Worm (Caenorhabditis elegans): ENCODE data around the gene sdz-18.

Gene sdz-18

ce11 chrII:1744183-1744582, 37.9 kb upstream of the sdz-18 start, which contains the start of gene clec-19:
TSS of gene clec-19 (plus strand) at chrII:1744483.
- no peak for TF ChIP-seq pqm-1 (tag; optimal IDR thresholded peaks at IDR 0.05)
- no peak for TF ChIP-seq unc-55 (GFP tag; optimal IDR thresholded peaks at IDR 0.05)
- TF ChIP-seq ceh-48 (tag; optimal IDR thresholded peaks at IDR 0.05), result no peak
- TF ChIP-seq pat-9 (tag; optimal IDR thresholded peaks at IDR 0.05), result no peak
- no peak for TF ChIP-seq hlh-8 (tag; optimal IDR thresholded peaks at IDR 0.05)
- TF ChIP-seq ztf-16 (tag; optimal IDR thresholded peaks at IDR 0.05), result no peak
- TF ChIP-seq rnt-1 (tag; optimal IDR thresholded peaks at IDR 0.05), result no peak
- TF ChIP-seq elt-2 (tag; optimal IDR thresholded peaks at IDR 0.05), result no peak
- TF ChIP-seq che-1 (tag; optimal IDR thresholded peaks at IDR 0.05), result no peak
- TF ChIP-seq fkh-10 (GFP tag; optimal IDR thresholded peaks at IDR 0.05), result no peak
- no peak for TF ChIP-seq elt-4 (tag; optimal IDR thresholded peaks at IDR 0.05)
- no peak for TF ChIP-seq ref-2 (tag; optimal IDR thresholded peaks at IDR 0.05)
- no peak for TF ChIP-seq pax-1 (tag; optimal IDR thresholded peaks at IDR 0.05)
- no peak for TF ChIP-seq Y22D7AL.16 (tag; optimal IDR thresholded peaks at IDR 0.05)
- no peak for TF ChIP-seq gmeb-2 (tag; optimal IDR thresholded peaks at IDR 0.05)
- no peak for TF ChIP-seq ama-1 (optimal IDR thresholded peaks at IDR 0.05)
- TF ChIP-seq odd-2 (tag; optimal IDR thresholded peaks at IDR 0.05), result no peak
- TF ChIP-seq tbx-7 (tag; optimal IDR thresholded peaks at IDR 0.05), result no peak
- no peak for TF ChIP-seq C38D4.7 (GFP tag; optimal IDR thresholded peaks at IDR 0.05)
- TF ChIP-seq ets-4 (tag; optimal IDR thresholded peaks at IDR 0.05), result no peak

DNA sequence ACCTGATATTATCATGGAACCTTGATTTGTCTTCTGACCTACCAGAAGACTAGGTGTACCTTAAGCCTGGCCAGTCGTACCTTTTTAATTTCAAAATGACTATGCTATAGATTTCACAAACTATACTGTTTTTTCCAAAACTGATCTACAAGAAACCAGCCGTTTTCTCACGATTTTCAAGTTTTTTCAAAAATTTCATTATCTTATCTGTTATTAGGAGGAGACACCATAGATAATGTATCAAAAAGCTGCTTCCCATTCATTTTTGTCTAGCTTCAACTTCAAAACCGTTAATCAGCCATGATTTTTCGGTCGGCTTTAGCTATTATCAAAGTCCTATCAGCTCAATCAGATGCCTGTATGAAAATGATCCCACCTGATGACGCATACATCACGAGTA, 36.2 kb upstream of the sdz-18 start, which contains the start of gene F36H5.12:
F36H5.12 (plus strand) TSS at position 301 of the 400 bp plus-strand sequence.
- TF ChIP-seq tbx-2 (tag; optimal IDR thresholded peaks at IDR 0.05) (no peak), ceh-45 (GFP tag; IDR thresholded peaks at IDR 0.05) (no peak), madf-2 (tag; optimal IDR thresholded peaks at IDR 0.05) (no peak), elt-2 (tag; optimal IDR thresholded peaks at IDR 0.05) (no peak), ceh-18 (tag; optimal IDR thresholded peaks at IDR 0.05) (no peak), pat-9 (tag; optimal IDR thresholded peaks at IDR 0.05) (no peak), ceh-30 (tag; optimal IDR thresholded peaks at IDR 0.05) (no peak), elt-4 (tag; optimal IDR thresholded peaks at IDR 0.05) (no peak), ets-4 (tag; optimal IDR thresholded peaks at IDR 0.05) (no peak), ceh-2 (tag; optimal IDR thresholded peaks at IDR 0.05) (no peak), npax-4 (tag; optimal IDR thresholded peaks at IDR 0.05) (no peak), dve-1 (tag; optimal IDR thresholded peaks at IDR 0.05) (no peak), pag-3 (tag; optimal IDR thresholded peaks at IDR 0.05; ENCODE audit: borderline replicate concordance) (no peak), nfya-1 (tag; optimal IDR thresholded peaks at IDR 0.05) (no peak), ama-1 (optimal IDR thresholded peaks at IDR 0.05) (no peak), lim-6 (tag; optimal IDR thresholded peaks at IDR 0.05) (no peak)

DNA sequence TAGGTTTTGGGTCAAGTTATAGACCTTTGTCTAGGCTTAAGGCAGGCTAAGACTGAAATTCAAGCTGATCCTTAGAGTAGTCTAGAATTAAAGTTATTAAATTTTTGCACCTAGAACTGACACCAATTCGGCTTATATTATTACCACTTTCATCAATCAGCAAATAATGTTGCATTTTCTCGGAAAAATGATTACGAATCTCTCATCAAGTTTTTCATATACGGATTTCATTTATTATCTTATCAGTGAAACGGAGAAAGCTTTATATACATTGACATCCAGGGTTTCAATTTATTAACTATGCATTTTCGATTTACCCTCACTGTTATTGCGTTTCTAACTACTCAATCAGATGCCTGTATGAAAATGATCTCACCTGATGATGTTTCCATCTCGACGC, 35.0 kb upstream of the sdz-18 start, which contains the start of gene K07G6.1:
K07G6.1 (plus strand) TSS at position 301 of the 400 bp plus-strand sequence.
- no peak for TF ChIP-seq ceh-24 (tag; optimal IDR thresholded peaks at IDR 0.05)
- no peak for TF ChIP-seq lin-11 (tag; optimal IDR thresholded peaks at IDR 0.05)
- TF ChIP-seq pqm-1 (tag; optimal IDR thresholded peaks at IDR 0.05), result no peak
- TF ChIP-seq ahr-1 (tag; optimal IDR thresholded peaks at IDR 0.05), result no peak
- no peak for TF ChIP-seq ceh-6 (GFP tag; optimal IDR thresholded peaks at IDR 0.05)
- no peak for TF ChIP-seq syd-9 (tag; optimal IDR thresholded peaks at IDR 0.05)
- no peak for TF ChIP-seq ceh-22 (tag; optimal IDR thresholded peaks at IDR 0.05)
- TF ChIP-seq T23F11.4 (GFP tag; optimal IDR thresholded peaks at IDR 0.05), result no peak
- no peak for TF ChIP-seq pat-9 (tag; optimal IDR thresholded peaks at IDR 0.05)
- TF ChIP-seq ceh-45 (GFP tag; IDR thresholded peaks at IDR 0.05), result no peak
- no peak for TF ChIP-seq ceh-19 (GFP tag; optimal IDR thresholded peaks at IDR 0.05)

DNA sequence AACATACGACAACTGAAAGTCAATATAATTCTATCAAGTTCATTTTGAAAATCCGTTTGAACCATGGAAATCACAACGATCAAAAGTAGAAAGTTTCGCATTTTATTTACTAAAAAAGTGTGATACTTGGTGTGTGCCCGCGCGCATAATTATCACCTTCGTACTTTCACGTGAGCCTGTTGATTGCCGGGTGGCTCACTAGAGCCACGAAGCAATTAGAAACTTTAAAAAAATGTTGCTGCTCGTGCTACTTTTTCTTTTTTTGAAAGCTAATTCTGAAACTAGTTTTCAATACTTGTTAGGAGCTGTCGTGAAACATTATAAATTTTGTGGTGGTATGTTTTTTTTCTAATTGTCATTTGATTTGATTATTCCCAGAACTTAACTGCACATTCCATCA, 32.6 kb upstream of the sdz-18 start, which contains the start of the genes irld-9 and irld-33:
irld-9 (minus strand) TSS at position 101 of the 400 bp plus-strand sequence.
irld-33 (plus strand) TSS at position 209 of the 400 bp plus-strand sequence.
- TF ChIP-seq sdc-2 (tag; optimal IDR thresholded peaks at IDR 0.05) (no peak), ceh-31 (tag; optimal IDR thresholded peaks at IDR 0.05) (no peak), fkh-6 (tag; optimal IDR thresholded peaks at IDR 0.05) (no peak), sox-4 (tag; optimal IDR thresholded peaks at IDR 0.05) (no peak), elt-4 (tag; optimal IDR thresholded peaks at IDR 0.05) (no peak), ets-4 (tag; optimal IDR thresholded peaks at IDR 0.05) (no peak), K02D7.2 (tag; optimal IDR thresholded peaks at IDR 0.05) (no peak), ceh-48 (tag; optimal IDR thresholded peaks at IDR 0.05) (no peak), che-1 (tag; optimal IDR thresholded peaks at IDR 0.05) (no peak), unc-86 (tag; optimal IDR thresholded peaks at IDR 0.05) (no peak), hlh-8 (tag; optimal IDR thresholded peaks at IDR 0.05) (no peak), C38D4.7 (GFP tag; optimal IDR thresholded peaks at IDR 0.05) (no peak), eyg-1 (tag; optimal IDR thresholded peaks at IDR 0.05) (no peak), nhr-232 (tag; optimal IDR thresholded peaks at IDR 0.05) (no peak), dmd-4 (tag; optimal IDR thresholded peaks at IDR 0.05; ENCODE audit: borderline replicate concordance) (no peak), pha-4 (tag; optimal IDR thresholded peaks at IDR 0.05) (no peak), hlh-6 (tag; optimal IDR thresholded peaks at IDR 0.05) (no peak), dve-1 (tag; optimal IDR thresholded peaks at IDR 0.05) (no peak)

Measured in whole organism, late embryonic.